Fruit fly (Drosophila melanogaster): Measurements from ENCODE around the gene sqz.
A peak's percentile ranks its signal among the peaks of the same experiment; 100 is the strongest.

Gene sqz

DNA sequence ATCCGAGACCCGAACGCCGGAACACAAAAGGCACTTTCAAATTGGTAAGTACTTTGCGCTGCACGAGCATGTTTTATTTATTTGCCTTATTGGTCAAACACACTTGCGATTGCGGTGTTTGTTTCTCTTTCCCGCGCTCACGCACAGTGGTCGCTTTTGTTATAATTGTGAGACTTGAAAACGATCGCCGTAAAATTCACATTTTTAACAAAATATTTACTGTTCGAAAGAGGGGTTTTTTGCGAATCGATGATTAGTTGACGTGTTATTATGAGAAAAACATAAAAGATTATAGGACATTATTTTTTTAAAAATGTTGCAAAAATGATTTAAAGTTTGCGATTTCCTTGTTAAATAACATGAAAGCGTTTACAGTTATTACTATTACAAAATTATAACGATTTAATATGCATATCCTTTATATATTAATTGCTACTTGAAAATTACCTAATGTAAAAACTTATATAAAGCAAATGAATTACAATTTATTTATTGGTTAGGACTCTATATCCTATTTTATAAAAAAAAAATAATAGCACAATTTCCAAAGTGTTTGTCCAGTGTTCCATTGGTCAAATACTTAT is 954 bp downstream of the sqz start (continued):
- TF ChIP-seq Chrac-16 (GFP tag; optimal IDR thresholded peaks at IDR 0.05) = peak; percentile 51
- peak; percentile 58 for TF ChIP-seq Mad (GFP tag; optimal IDR thresholded peaks at IDR 0.05)
- TF ChIP-seq MESR4 (GFP tag; optimal IDR thresholded peaks at IDR 0.05) = no peak
- TF ChIP-seq Fer1 (GFP tag; optimal IDR thresholded peaks at IDR 0.05) = no peak
- TF ChIP-seq Hey (tag; optimal IDR thresholded peaks at IDR 0.05) = peak; percentile 38
- no peak for TF ChIP-seq Dek (tag; optimal IDR thresholded peaks at IDR 0.05)
- TF ChIP-seq fd96Cb (tag; optimal IDR thresholded peaks at IDR 0.05) = peak; percentile 35
- TF ChIP-seq CG17612 (GFP tag; IDR thresholded peaks at IDR 0.05) = no peak
- no peak for TF ChIP-seq en (GFP tag; optimal IDR thresholded peaks at IDR 0.05)
- TF ChIP-seq chm (GFP tag; IDR thresholded peaks at IDR 0.05) = no peak
- peak; percentile 47 for TF ChIP-seq CG1233 (GFP tag; optimal IDR thresholded peaks at IDR 0.05)
- peak; percentile 41 for TF ChIP-seq CG14441 (GFP tag; IDR thresholded peaks at IDR 0.05)
- peak; percentile 42 for TF ChIP-seq NfI (GFP tag; optimal IDR thresholded peaks at IDR 0.05)
- TF ChIP-seq CG8281 (tag; optimal IDR thresholded peaks at IDR 0.05) = no peak
- TF ChIP-seq cad (GFP tag; optimal IDR thresholded peaks at IDR 0.05) = no peak
- TF ChIP-seq CG4617 (GFP tag; optimal IDR thresholded peaks at IDR 0.05; ENCODE audit: borderline replicate concordance) = no peak
- TF ChIP-seq Nf-YC (tag; optimal IDR thresholded peaks at IDR 0.05) = no peak
- TF ChIP-seq CG2678 (tag; optimal IDR thresholded peaks at IDR 0.05) = peak; percentile 62
- TF ChIP-seq CG11398 (GFP tag; optimal IDR thresholded peaks at IDR 0.05) = no peak
- TF ChIP-seq Awh (GFP tag; IDR thresholded peaks at IDR 0.05) = peak; percentile 10; the same call in 1 of the 2 replicates
- TF ChIP-seq Bgb (GFP tag; IDR thresholded peaks at IDR 0.05; ENCODE audit: partially characterized antibody) = no peak
- no peak for TF ChIP-seq pzg (GFP tag; optimal IDR thresholded peaks at IDR 0.05)
- no peak for TF ChIP-seq CG6791 (GFP tag; IDR thresholded peaks at IDR 0.05; ENCODE audit: partially characterized antibody)
- peak; percentile 54 for TF ChIP-seq Fer3 (tag; optimal IDR thresholded peaks at IDR 0.05)
- no peak for TF ChIP-seq tll (GFP tag; optimal IDR thresholded peaks at IDR 0.05)
- peak; percentile 29 for TF ChIP-seq CG11723 (GFP tag; optimal IDR thresholded peaks at IDR 0.05)
- TF ChIP-seq CG11695 (GFP tag; IDR thresholded peaks at IDR 0.05) = no peak
- peak; percentile 18 for TF ChIP-seq unpg (GFP tag; optimal IDR thresholded peaks at IDR 0.05)
- peak in 1 of 2 experiments; percentile 27 for TF ChIP-seq bsh (GFP tag; optimal IDR thresholded peaks at IDR 0.05)
- TF ChIP-seq vnd (GFP tag; IDR thresholded peaks at IDR 0.05; ENCODE audit: partially characterized antibody) = no peak
- TF ChIP-seq CG10267 (tag; optimal IDR thresholded peaks at IDR 0.05) = peak; percentile 8
- TF ChIP-seq slbo (GFP tag; IDR thresholded peaks at IDR 0.05) = peak; percentile 31; the same call in 1 of the 2 replicates
- TF ChIP-seq CG10209 (GFP tag; optimal IDR thresholded peaks at IDR 0.05) = peak; percentile 51
- no peak for TF ChIP-seq Max (GFP tag; optimal IDR thresholded peaks at IDR 0.05)
- no peak for TF ChIP-seq YL-1 (GFP tag; optimal IDR thresholded peaks at IDR 0.05)
- TF ChIP-seq CG2120 (GFP tag; optimal IDR thresholded peaks at IDR 0.05) = peak; percentile 33
- TF ChIP-seq CG12155 (GFP tag; optimal IDR thresholded peaks at IDR 0.05) = peak; percentile 17
- TF ChIP-seq rib (GFP tag; IDR thresholded peaks at IDR 0.05) = no peak
- TF ChIP-seq p53 (GFP tag; optimal IDR thresholded peaks at IDR 0.05) = no peak
- no peak for TF ChIP-seq CG6765 (GFP tag; optimal IDR thresholded peaks at IDR 0.05)
- TF ChIP-seq caup (GFP tag; optimal IDR thresholded peaks at IDR 0.05; ENCODE audit: severe bottlenecking) = peak; percentile 14
- no peak for TF ChIP-seq trem (tag; optimal IDR thresholded peaks at IDR 0.05)
- TF ChIP-seq CG30403 (GFP tag; optimal IDR thresholded peaks at IDR 0.05) = peak; percentile 49
- TF ChIP-seq CG9609 (GFP tag; optimal IDR thresholded peaks at IDR 0.05) = peak; percentile 3
- TF ChIP-seq CG8089 (GFP tag; optimal IDR thresholded peaks at IDR 0.05) = peak; percentile 32
- 0 out of 3 replicates have a peak, but pooled peaks have one; percentile 12 for TF ChIP-seq gce (GFP tag; IDR thresholded peaks at IDR 0.05)
- TF ChIP-seq onecut (GFP tag; IDR thresholded peaks at IDR 0.05) = peak; percentile 21; the same call in 1 of the 2 replicates
- no peak for TF ChIP-seq CG4820 (GFP tag; optimal IDR thresholded peaks at IDR 0.05)
- TF ChIP-seq CG1832 (GFP tag; optimal IDR thresholded peaks at IDR 0.05) = no peak

All from whole organism, embryonic.